Fruit fly (Drosophila melanogaster): ENCODE results near the gene Prosbeta6.

Prosbeta6 gene

dm6 chr3L:16566093-16566492 is 44.1 kb downstream of the Prosbeta6 start:
- TF ChIP-seq Hr38 (GFP tag; optimal IDR thresholded peaks at IDR 0.05) = no peak
- TF ChIP-seq fd59A (GFP tag; optimal IDR thresholded peaks at IDR 0.05) = no peak
- no peak for TF ChIP-seq CG10631 (GFP tag; optimal IDR thresholded peaks at IDR 0.05)
- TF ChIP-seq CG6808 (GFP tag; optimal IDR thresholded peaks at IDR 0.05) = no peak
- TF ChIP-seq CG1621 (tag; optimal IDR thresholded peaks at IDR 0.05) = no peak
- no peak for TF ChIP-seq esn (GFP tag; optimal IDR thresholded peaks at IDR 0.05)
- TF ChIP-seq Blimp-1 (GFP tag; optimal IDR thresholded peaks at IDR 0.05) = no peak
- TF ChIP-seq CG3032 (tag; optimal IDR thresholded peaks at IDR 0.05) = no peak
- no peak for TF ChIP-seq achi (GFP tag; optimal IDR thresholded peaks at IDR 0.05)
- TF ChIP-seq CG8119 (GFP tag; IDR thresholded peaks at IDR 0.05) = no peak
- TF ChIP-seq topi (GFP tag; optimal IDR thresholded peaks at IDR 0.05) = no peak
- TF ChIP-seq dsx (GFP tag; optimal IDR thresholded peaks at IDR 0.05; ENCODE audit: poor library complexity, severe bottlenecking) = no peak
- no peak for TF ChIP-seq CG6854 (GFP tag; optimal IDR thresholded peaks at IDR 0.05)
- TF ChIP-seq Eip93F (GFP tag; optimal IDR thresholded peaks at IDR 0.05) = no peak
- TF ChIP-seq Sox102F (GFP tag; optimal IDR thresholded peaks at IDR 0.05) = no peak

- no peak for TF ChIP-seq salr (GFP tag; optimal IDR thresholded peaks at IDR 0.05)
- no peak for TF ChIP-seq acj6 (GFP tag; optimal IDR thresholded peaks at IDR 0.05)
- TF ChIP-seq fkh (GFP tag; optimal IDR thresholded peaks at IDR 0.05) = no peak
- no peak for TF ChIP-seq CG15336 (GFP tag; IDR thresholded peaks at IDR 0.05)
- no peak for TF ChIP-seq Eip78C (GFP tag)
- no peak for TF ChIP-seq Ets21C (GFP tag; optimal IDR thresholded peaks at IDR 0.05)
- no peak for TF ChIP-seq svp (GFP tag)
- no peak for TF ChIP-seq Lpt (GFP tag; optimal IDR thresholded peaks at IDR 0.05)
Observed at dm6 chr3L:16563361-16563760, 46.9 kb downstream of the Prosbeta6 start.

Data from whole organism, prepupa.